Worm (Caenorhabditis elegans): ENCODE results near the gene K10G4.10.

ce11 chrV:17312386-17312785, 39.0 kb downstream of the K10G4.10 start, which contains the start of gene Y61B8B.3:
- no peak for TF ChIP-seq hlh-6 (tag; optimal IDR thresholded peaks at IDR 0.05)
- TF ChIP-seq K02D7.2 (tag; optimal IDR thresholded peaks at IDR 0.05) = no peak
- no peak for TF ChIP-seq pha-4 (tag; optimal IDR thresholded peaks at IDR 0.05)
- TF ChIP-seq rnt-1 (tag; optimal IDR thresholded peaks at IDR 0.05) = no peak
- TF ChIP-seq ttx-3 (tag; optimal IDR thresholded peaks at IDR 0.05) = no peak
- TF ChIP-seq nfya-1 (tag; optimal IDR thresholded peaks at IDR 0.05) = no peak
- TF ChIP-seq elt-2 (tag; optimal IDR thresholded peaks at IDR 0.05) = no peak
- no peak for TF ChIP-seq dmd-4 (tag; optimal IDR thresholded peaks at IDR 0.05; ENCODE audit: borderline replicate concordance)
- no peak for TF ChIP-seq gmeb-2 (tag; optimal IDR thresholded peaks at IDR 0.05)

Data from whole organism, late embryonic.